Fruit fly (Drosophila melanogaster) S2 (cell line): ENCODE results near the gene pHCl-1.

Source experiments
- CG8478 ChIP-seq: fragments of >200 bp; optimal IDR thresholded peaks from 2 replicates; lab custom pipeline; 2018
- CTCF ChIP-seq, 2 experiments: fragments of >200 bp; optimal IDR thresholded peaks; 2 replicates each; lab custom pipeline; 2018

- TF ChIP-seq CG8478 (lab: Kevin White, UChicago) (no peak), CTCF (optimal IDR thresholded peaks at IDR 0.05; lab: Kevin White, UChicago) (no peak)
Measured at dm6 chr3L:15808667-15809066, 90.2 kb downstream of the pHCl-1 start.
